Worm (Caenorhabditis elegans) whole organism, late embryonic: ENCODE results near the gene K12H6.5.

Experiments used
- C08G9.2 ChIP-seq: sonication (generic microtip); optimal IDR thresholded peaks from 2 replicates; lab custom pipeline; 2016; ENCODE audit warnings: mild to moderate bottlenecking, missing genetic modification characterization, moderate library complexity, missing compliant biosample characterization
- K09A11.1 ChIP-seq: sonication (generic microtip); optimal IDR thresholded peaks from 2 replicates; lab custom pipeline; 2017; ENCODE audit warnings: antibody characterized with exemption, mild to moderate bottlenecking, missing genetic modification characterization, missing compliant biosample characterization; ENCODE audit not compliant: insufficient read depth
- ahr-1 ChIP-seq: sonication (generic microtip); optimal IDR thresholded peaks from 2 replicates; lab custom pipeline; 2016; ENCODE audit warnings: missing genetic modification characterization, missing compliant biosample characterization
- ama-1 ChIP-seq: fragments of 150-350 bp; optimal IDR thresholded peaks from 2 replicates; lab custom pipeline; 2014
- ceh-14 ChIP-seq: sonication (generic microtip); optimal IDR thresholded peaks from 2 replicates; lab custom pipeline; 2016; ENCODE audit warnings: missing genotype, missing genetic modification characterization, missing compliant biosample characterization
- ceh-2 ChIP-seq: sonication (generic microtip); optimal IDR thresholded peaks from 2 replicates; lab custom pipeline; 2016; ENCODE audit warnings: missing genotype, missing genetic modification characterization, missing compliant biosample characterization
- ceh-22 ChIP-seq: sonication (generic microtip); optimal IDR thresholded peaks from 2 replicates; lab custom pipeline; 2017; ENCODE audit warnings: missing biosample characterization, missing genetic modification characterization
- ceh-30 ChIP-seq: fragments of 150-350 bp; optimal IDR thresholded peaks from 2 replicates; lab custom pipeline; 2014; ENCODE audit warnings: missing biosample characterization, missing genetic modification characterization
- ceh-31 ChIP-seq: sonication (generic microtip); optimal IDR thresholded peaks from 2 replicates; lab custom pipeline; 2016; ENCODE audit warnings: missing genetic modification characterization, missing compliant biosample characterization
- ceh-45 ChIP-seq: fragments of 200-800 bp; sonication (Bioruptor generic); IDR thresholded peaks from 2 replicates; pipeline ENCODE4 v1.3.6; 2022; ENCODE audit warnings: missing genetic modification reagents, missing genetic modification characterization, missing compliant biosample characterization
- ceh-48 ChIP-seq: sonication (generic microtip); optimal IDR thresholded peaks from 2 replicates; lab custom pipeline; 2016; ENCODE audit warnings: missing genetic modification characterization, inconsistent platforms, missing compliant biosample characterization
- ceh-6 ChIP-seq: fragments of 200-800 bp; sonication (Bioruptor generic); optimal IDR thresholded peaks from 2 replicates; lab custom pipeline; 2018; ENCODE audit warnings: mild to moderate bottlenecking, missing genetic modification characterization, missing compliant biosample characterization
- ceh-9 ChIP-seq: sonication (generic microtip); optimal IDR thresholded peaks from 2 replicates; lab custom pipeline; 2016; ENCODE audit warnings: mild to moderate bottlenecking, missing genetic modification characterization, inconsistent platforms, missing compliant biosample characterization
- che-1 ChIP-seq: sonication (generic microtip); optimal IDR thresholded peaks from 2 replicates; lab custom pipeline; 2016; ENCODE audit warnings: mild to moderate bottlenecking, missing genetic modification characterization, missing compliant biosample characterization
- dmd-4 ChIP-seq: sonication (generic microtip); optimal IDR thresholded peaks from 2 replicates; lab custom pipeline; 2016; ENCODE audit warnings: borderline replicate concordance, missing genetic modification characterization, missing compliant biosample characterization
- dve-1 ChIP-seq: sonication (generic microtip); optimal IDR thresholded peaks from 2 replicates; lab custom pipeline; 2017; ENCODE audit warnings: antibody characterized with exemption, mild to moderate bottlenecking, missing genetic modification characterization, missing compliant biosample characterization
- elt-2 ChIP-seq: sonication (generic microtip); optimal IDR thresholded peaks from 2 replicates; lab custom pipeline; 2016; ENCODE audit warnings: missing genetic modification reagents, missing genetic modification characterization, missing compliant biosample characterization
- elt-4 ChIP-seq: sonication (generic microtip); optimal IDR thresholded peaks from 2 replicates; lab custom pipeline; 2016; ENCODE audit warnings: missing genetic modification characterization, missing compliant biosample characterization
- eyg-1 ChIP-seq: sonication (generic microtip); optimal IDR thresholded peaks from 2 replicates; lab custom pipeline; 2016; ENCODE audit warnings: missing genotype, missing genetic modification characterization, missing compliant biosample characterization
- fax-1 ChIP-seq: sonication (generic microtip); optimal IDR thresholded peaks from 2 replicates; lab custom pipeline; 2016; ENCODE audit warnings: missing genotype, missing genetic modification characterization, missing compliant biosample characterization
- fkh-10 ChIP-seq: fragments of 150-350 bp; optimal IDR thresholded peaks from 2 replicates; lab custom pipeline; 2014; ENCODE audit warnings: missing biosample characterization, missing genetic modification reagents, missing genetic modification characterization
- fkh-6 ChIP-seq: sonication (generic microtip); optimal IDR thresholded peaks from 2 replicates; lab custom pipeline; 2016; ENCODE audit warnings: missing genetic modification characterization, missing compliant biosample characterization
- gmeb-2 ChIP-seq: sonication (generic microtip); optimal IDR thresholded peaks from 2 replicates; lab custom pipeline; 2016; ENCODE audit warnings: missing genetic modification characterization, inconsistent platforms, missing compliant biosample characterization
- hlh-15 ChIP-seq: sonication (generic microtip); optimal IDR thresholded peaks from 2 replicates; lab custom pipeline; 2016; ENCODE audit warnings: missing genetic modification characterization, missing compliant biosample characterization
- hlh-6 ChIP-seq: sonication (generic microtip); optimal IDR thresholded peaks from 2 replicates; lab custom pipeline; 2016; ENCODE audit warnings: missing genotype, missing genetic modification characterization, missing compliant biosample characterization
- hlh-8 ChIP-seq: sonication (generic microtip); optimal IDR thresholded peaks from 2 replicates; lab custom pipeline; 2016; ENCODE audit warnings: missing genotype, missing genetic modification characterization, missing compliant biosample characterization
- lim-6 ChIP-seq: sonication (generic microtip); optimal IDR thresholded peaks from 2 replicates; lab custom pipeline; 2016; ENCODE audit warnings: missing genetic modification characterization, missing compliant biosample characterization
- lin-11 ChIP-seq: fragments of 200-800 bp; sonication (Bioruptor generic); optimal IDR thresholded peaks from 2 replicates; lab custom pipeline; 2018; ENCODE audit warnings: mild to moderate bottlenecking, missing genetic modification characterization, missing compliant biosample characterization
- madf-2 ChIP-seq: sonication (generic microtip); optimal IDR thresholded peaks from 2 replicates; lab custom pipeline; 2017; ENCODE audit warnings: missing genetic modification characterization, missing compliant biosample characterization
- nfya-1 ChIP-seq: sonication (generic microtip); optimal IDR thresholded peaks from 2 replicates; lab custom pipeline; 2017; ENCODE audit warnings: missing genetic modification characterization, mild to moderate bottlenecking, missing compliant biosample characterization, antibody characterized with exemption, moderate library complexity
- nhr-11 ChIP-seq: fragments of 150-350 bp; optimal IDR thresholded peaks from 2 replicates; lab custom pipeline; 2014; ENCODE audit warnings: missing biosample characterization, missing genetic modification characterization
- nhr-232 ChIP-seq: sonication (generic microtip); optimal IDR thresholded peaks from 2 replicates; lab custom pipeline; 2016; ENCODE audit warnings: missing genetic modification characterization, missing compliant biosample characterization
- npax-4 ChIP-seq: sonication (generic microtip); optimal IDR thresholded peaks from 2 replicates; lab custom pipeline; 2016; ENCODE audit warnings: missing genetic modification characterization, missing compliant biosample characterization
- pax-1 ChIP-seq: fragments of 150-350 bp; optimal IDR thresholded peaks from 2 replicates; lab custom pipeline; 2014; ENCODE audit warnings: missing biosample characterization, missing genetic modification characterization
- pha-2 ChIP-seq: sonication (generic microtip); optimal IDR thresholded peaks from 2 replicates; lab custom pipeline; 2017; ENCODE audit warnings: mild to moderate bottlenecking, missing genetic modification characterization, missing compliant biosample characterization
- pha-4 ChIP-seq: fragments of 150-350 bp; optimal IDR thresholded peaks from 2 replicates; lab custom pipeline; 2018; ENCODE audit warnings: missing biosample characterization, missing genetic modification reagents, missing genetic modification characterization
- pros-1 ChIP-seq: fragments of 150-350 bp; optimal IDR thresholded peaks from 2 replicates; lab custom pipeline; 2014; ENCODE audit warnings: missing biosample characterization, missing genetic modification reagents, missing genetic modification characterization
- rnt-1 ChIP-seq: sonication (generic microtip); optimal IDR thresholded peaks from 2 replicates; lab custom pipeline; 2016; ENCODE audit warnings: missing genetic modification characterization, missing compliant biosample characterization
- sdc-2 ChIP-seq: sonication (generic microtip); optimal IDR thresholded peaks from 2 replicates; lab custom pipeline; 2016; ENCODE audit warnings: missing genotype, missing genetic modification characterization, missing compliant biosample characterization
- syd-9 ChIP-seq: sonication (generic microtip); optimal IDR thresholded peaks from 2 replicates; lab custom pipeline; 2016; ENCODE audit warnings: mild to moderate bottlenecking, missing genetic modification characterization, moderate library complexity, missing compliant biosample characterization
- tbx-7 ChIP-seq: sonication (generic microtip); optimal IDR thresholded peaks from 2 replicates; lab custom pipeline; 2016; ENCODE audit warnings: missing genotype, missing genetic modification characterization, missing compliant biosample characterization
- ttx-3 ChIP-seq: sonication (generic microtip); optimal IDR thresholded peaks from 2 replicates; lab custom pipeline; 2016; ENCODE audit warnings: missing genetic modification reagents, missing genetic modification characterization, missing compliant biosample characterization
- unc-3 ChIP-seq, 2 experiments: fragments of 200-800 bp in 1 of 2; sonication (Bioruptor generic) in 1 of 2; sonication (generic microtip) in 1 of 2; conservative IDR thresholded peaks in 1 of 2; optimal IDR thresholded peaks in 1 of 2; 2 replicates each; pipeline versions ENCODE4 v1.3.6 to Lab custom; 2016 to 2022; ENCODE audit warnings: missing compliant biosample characterization in 2 of 2, missing genetic modification characterization in 2 of 2, missing genetic modification reagents in 1 of 2
- unc-42 ChIP-seq: sonication (generic microtip); optimal IDR thresholded peaks from 2 replicates; lab custom pipeline; 2016; ENCODE audit warnings: missing genotype, missing genetic modification characterization, missing compliant biosample characterization

Gene K12H6.5

DNA sequence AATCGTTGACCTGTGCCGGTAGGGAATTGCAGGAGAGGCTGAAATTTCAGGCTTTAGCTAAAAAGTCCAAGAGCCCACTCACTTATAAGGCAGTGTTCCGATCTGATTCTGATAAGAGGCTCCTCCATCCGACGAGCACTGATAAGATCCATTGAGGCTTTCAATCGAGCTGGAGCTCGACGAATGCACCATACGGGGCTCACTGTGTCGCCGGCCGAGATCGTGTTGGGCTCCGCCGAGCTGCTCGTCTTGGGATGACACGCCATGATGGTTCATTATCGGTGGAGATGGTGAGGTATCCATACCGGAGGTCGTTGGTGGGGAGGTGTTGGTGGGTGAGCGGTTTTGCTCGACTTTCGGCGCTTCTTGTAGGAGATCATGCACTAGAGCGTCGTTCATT lies 29.5 kb downstream of the K12H6.5 start:
- TF ChIP-seq lim-6 (tag; lab: Kevin White, UChicago) (no peak), syd-9 (tag; lab: Kevin White, UChicago) (no peak), pha-2 (tag; lab: Kevin White, UChicago) (no peak), ceh-6 (GFP tag; lab: Kevin White, UChicago) (no peak), ceh-48 (tag; lab: Kevin White, UChicago) (no peak), hlh-8 (no peak), unc-3 (GFP tag; conservative IDR thresholded peaks at IDR 0.05; lab: Robert Waterston, UW) (no peak), unc-3 (tag; optimal IDR thresholded peaks at IDR 0.05; lab: Kevin White, UChicago) (no peak), tbx-7 (tag; lab: Kevin White, UChicago) (no peak), lin-11 (tag; lab: Kevin White, UChicago) (no peak), pros-1 (tag; lab: Kevin White, UChicago) (no peak), dve-1 (tag; lab: Kevin White, UChicago) (no peak), ama-1 (lab: Kevin White, UChicago) (no peak), ceh-30 (tag; lab: Kevin White, UChicago) (no peak), ceh-9 (tag; lab: Kevin White, UChicago) (no peak), gmeb-2 (tag; lab: Kevin White, UChicago) (no peak), unc-42 (tag; lab: Kevin White, UChicago) (no peak), npax-4 (no peak), ceh-14 (no peak)

DNA sequence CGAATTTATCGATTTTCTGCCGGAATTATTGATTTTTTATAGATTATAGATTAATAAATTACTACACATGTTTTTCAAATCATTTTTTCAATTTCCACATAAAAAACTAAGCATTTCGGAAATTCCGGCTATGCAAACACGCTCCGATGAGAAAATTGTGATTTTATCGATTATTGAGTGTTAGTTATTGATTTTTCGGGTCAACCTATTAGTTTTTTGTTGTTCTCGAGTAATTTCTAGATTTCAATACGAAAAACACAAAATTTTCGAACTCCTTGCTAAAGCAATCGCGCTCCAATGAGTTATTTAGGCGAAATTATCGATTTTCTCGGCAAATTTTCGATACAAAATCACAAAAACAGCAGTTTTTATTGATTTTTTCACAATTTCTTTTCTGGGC lies 30.6 kb downstream of the K12H6.5 start:
- TF ChIP-seq ceh-22 (no peak), hlh-6 (tag; lab: Kevin White, UChicago) (no peak), pros-1 (tag; lab: Kevin White, UChicago) (no peak), nfya-1 (tag; lab: Kevin White, UChicago) (no peak), pha-4 (tag; lab: Kevin White, UChicago) (no peak), hlh-15 (tag; lab: Kevin White, UChicago) (no peak), nhr-11 (tag; lab: Kevin White, UChicago) (no peak), tbx-7 (tag; lab: Kevin White, UChicago) (no peak), K09A11.1 (no peak), fkh-10 (GFP tag; lab: Kevin White, UChicago) (no peak)

DNA sequence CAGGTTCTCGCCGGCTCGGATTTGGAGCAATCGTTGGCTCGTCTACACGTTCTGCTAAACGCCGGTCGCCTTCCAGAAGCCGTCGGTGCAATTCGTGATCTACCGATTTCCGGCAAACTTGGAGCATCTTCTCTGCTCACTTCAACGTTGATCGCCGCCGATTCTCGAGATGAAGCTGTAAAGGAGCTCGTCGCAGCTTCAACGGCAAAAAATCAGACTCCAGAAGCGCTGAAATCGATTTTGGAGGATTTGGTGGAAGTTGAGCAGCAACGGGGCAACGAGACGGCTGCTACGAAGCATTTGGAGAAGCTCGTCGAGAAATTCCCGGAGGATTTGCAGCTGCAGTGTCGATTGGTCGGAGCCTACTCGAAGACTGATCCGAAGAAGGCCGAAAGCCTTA lies 34.3 kb downstream of the K12H6.5 start:
- TF ChIP-seq pax-1 (tag; lab: Kevin White, UChicago) (no peak), eyg-1 (no peak), ceh-2 (tag; lab: Kevin White, UChicago) (no peak), ceh-14 (no peak), ceh-48 (tag; lab: Kevin White, UChicago) (no peak), fax-1 (no peak), ahr-1 (no peak)

DNA sequence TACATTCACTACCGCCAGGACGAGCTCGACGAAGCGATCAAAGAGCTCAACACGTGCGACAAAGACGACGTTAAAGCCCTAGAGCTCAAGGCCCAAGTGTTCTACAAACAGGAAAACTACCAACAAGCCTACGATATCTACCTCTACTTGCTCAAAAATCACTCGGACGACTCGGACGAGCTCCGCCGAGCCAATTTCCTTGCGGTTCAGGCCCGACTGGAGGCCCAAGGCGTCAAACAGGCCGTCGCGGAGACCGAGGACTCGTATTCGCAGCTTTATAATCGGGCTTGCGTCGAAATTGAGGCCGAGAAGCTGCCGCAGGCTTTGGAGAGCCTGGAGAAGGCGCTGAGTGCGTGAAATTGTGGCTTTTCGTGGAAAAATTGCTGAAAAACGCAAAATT lies 38.1 kb downstream of the K12H6.5 start:
- TF ChIP-seq ceh-6 (GFP tag; lab: Kevin White, UChicago) (no peak), ceh-31 (tag; lab: Kevin White, UChicago) (no peak), che-1 (tag; lab: Kevin White, UChicago) (no peak), unc-42 (tag; lab: Kevin White, UChicago) (no peak), pha-2 (tag; lab: Kevin White, UChicago) (no peak), unc-3 (GFP tag; conservative IDR thresholded peaks at IDR 0.05; lab: Robert Waterston, UW) (no peak), unc-3 (tag; optimal IDR thresholded peaks at IDR 0.05; lab: Kevin White, UChicago) (no peak), hlh-6 (tag; lab: Kevin White, UChicago) (no peak), madf-2 (tag; lab: Kevin White, UChicago) (no peak), ceh-22 (no peak), pax-1 (tag; lab: Kevin White, UChicago) (no peak)

DNA sequence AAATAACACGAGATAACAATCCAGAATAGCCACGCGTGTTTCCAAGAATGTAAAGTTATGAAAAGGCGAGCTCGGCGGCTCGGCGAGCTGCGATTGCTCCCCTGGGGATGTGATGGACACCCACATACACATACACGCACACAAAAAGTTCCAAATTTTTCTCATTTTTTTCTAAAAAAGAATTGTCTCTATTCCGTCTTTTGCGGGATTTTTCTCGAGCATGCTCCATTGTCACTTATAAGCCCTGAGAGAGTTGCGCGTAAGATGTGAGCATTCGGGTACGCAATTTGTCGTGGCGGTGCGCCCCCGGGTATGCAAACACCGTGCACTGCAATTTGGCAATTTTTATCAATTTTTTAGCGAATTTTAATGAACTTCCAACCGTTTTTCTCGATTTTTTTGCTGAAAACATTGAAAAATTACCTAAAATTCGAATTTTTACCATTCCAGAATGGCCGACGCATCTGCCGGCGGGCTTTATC lies 38.9 kb downstream of the K12H6.5 start, which contains the start of the genes F08D12.12 and srpa-72:
TSS of gene F08D12.12 (minus strand) at position 51 of the 482 bp plus-strand sequence.
TSS of gene srpa-72 (plus strand) at position 451 of the 482 bp plus-strand sequence.
- no peak for TF ChIP-seq madf-2 (tag; lab: Kevin White, UChicago)
- no peak for TF ChIP-seq ceh-45
- TF ChIP-seq K09A11.1, result no peak
- TF ChIP-seq che-1 (tag; lab: Kevin White, UChicago), result no peak
- TF ChIP-seq C08G9.2 (tag; lab: Kevin White, UChicago), result no peak
- no peak for TF ChIP-seq dve-1 (tag; lab: Kevin White, UChicago)
- no peak for TF ChIP-seq ceh-22
- TF ChIP-seq elt-4 (tag; lab: Kevin White, UChicago), result no peak
- no peak for TF ChIP-seq fkh-6 (tag; lab: Kevin White, UChicago)
- no peak for TF ChIP-seq elt-2
- TF ChIP-seq nhr-232 (tag; lab: Kevin White, UChicago), result no peak
- TF ChIP-seq dmd-4 (tag; lab: Kevin White, UChicago), result no peak
- no peak for TF ChIP-seq fax-1
- TF ChIP-seq sdc-2 (tag; lab: Kevin White, UChicago), result no peak
- TF ChIP-seq ttx-3 (tag; lab: Kevin White, UChicago), result no peak
- no peak for TF ChIP-seq tbx-7 (tag; lab: Kevin White, UChicago)
- TF ChIP-seq rnt-1, result no peak
